Worm (Caenorhabditis elegans): ENCODE measurements around the gene cyp-33E1.

Gene cyp-33E1

DNA sequence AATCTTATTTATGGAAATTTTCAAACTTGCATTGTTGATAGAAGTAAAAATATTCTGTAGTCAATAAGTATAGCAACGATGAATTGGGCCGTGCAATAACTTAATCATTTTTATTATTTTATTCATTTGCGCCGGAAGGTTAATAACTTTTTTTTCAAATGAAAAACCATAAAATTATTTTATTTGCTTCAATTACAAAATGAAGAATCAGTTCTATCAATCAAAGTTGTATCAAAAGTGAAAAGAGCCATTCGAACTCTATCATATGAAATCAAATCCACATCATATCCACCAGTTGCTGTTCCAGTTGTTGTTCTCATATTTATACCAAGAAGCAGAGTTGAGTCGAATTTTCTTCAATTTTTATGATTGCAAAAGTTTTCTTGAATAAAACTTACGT lies at the start of gene cyp-33E1:
cyp-33E1 (minus strand) TSS at position 101 of the 400 bp plus-strand sequence.
- TF ChIP-seq zip-11 (GFP tag; IDR thresholded peaks at IDR 0.05) (no peak), cey-2 (tag; optimal IDR thresholded peaks at IDR 0.05; ENCODE audit: borderline replicate concordance, insufficient read depth) (no peak), zip-2 (tag; optimal IDR thresholded peaks at IDR 0.05) (no peak), nhr-11 (tag; optimal IDR thresholded peaks at IDR 0.05) (no peak), unc-62 (GFP tag; optimal IDR thresholded peaks at IDR 0.05 in 1 of 2) (no peak), unc-62 (tag; optimal IDR thresholded peaks at IDR 0.05) (no peak), fos-1 (tag; optimal IDR thresholded peaks at IDR 0.05) (no peak), T26A8.4 (GFP tag; IDR thresholded peaks at IDR 0.05) (no peak)

DNA sequence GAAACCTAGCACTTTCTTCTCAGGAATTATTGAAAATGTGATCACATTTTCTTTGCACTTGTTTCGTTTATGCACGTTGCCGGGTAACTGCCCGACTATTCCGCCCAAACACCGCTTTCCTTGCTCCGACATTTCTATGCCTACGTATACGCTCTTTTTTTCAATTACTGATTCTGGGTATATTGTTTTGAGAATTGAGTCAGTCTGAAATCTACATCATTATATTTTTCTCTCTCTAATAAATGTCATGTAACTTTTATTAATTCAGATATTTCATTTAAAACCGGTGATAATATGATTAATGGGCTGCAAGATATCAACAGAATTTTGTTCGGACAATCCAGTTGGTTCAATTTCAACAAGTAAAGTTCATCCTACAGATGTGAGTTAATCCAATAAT lies 49.0 kb upstream of the cyp-33E1 start, which contains the start of gene ttll-11:
ttll-11 (plus strand) TSS at position 301 of the 400 bp plus-strand sequence.
- TF ChIP-seq ceh-44 (GFP tag; IDR thresholded peaks at IDR 0.05) (no peak), unc-62 (GFP tag; optimal IDR thresholded peaks at IDR 0.05 in 1 of 2) (peak in 1 of 2 experiments; percentile 21), unc-62 (tag; optimal IDR thresholded peaks at IDR 0.05) (no peak), nhr-11 (tag; optimal IDR thresholded peaks at IDR 0.05) (peak; percentile 15)

- TF ChIP-seq lsy-2 (tag; optimal IDR thresholded peaks at IDR 0.05) (peak in 1 of 2 experiments; percentile 28), pqm-1 (tag; optimal IDR thresholded peaks at IDR 0.05) (no peak), dpl-1 (GFP tag; optimal IDR thresholded peaks at IDR 0.05) (peak; percentile 58), T20F7.1 (GFP tag; optimal IDR thresholded peaks at IDR 0.05) (peak; percentile 59), egl-43 (GFP tag; IDR thresholded peaks at IDR 0.05) (no peak)
Observed at ce11 chrIV:8691486-8691885, 43.1 kb upstream of the cyp-33E1 start, which contains the start of the genes hst-1 and ints-6. hst-1 (minus strand) TSS chrIV:8691513. ints-6 (plus strand) TSS chrIV:8691745.

- TF ChIP-seq Y105C5A.15 (GFP tag; IDR thresholded peaks at IDR 0.05) (no peak), duxl-1 (tag; optimal IDR thresholded peaks at IDR 0.05; ENCODE audit: poor library complexity) (peak; percentile 80), ceh-62 (tag; optimal IDR thresholded peaks at IDR 0.05) (no peak), ama-1 (optimal IDR thresholded peaks at IDR 0.05) (peak; percentile 29), zfp-3 (GFP tag; conservative IDR thresholded peaks at IDR 0.05) (0 out of 2 replicates have a peak, but pooled peaks have one; percentile 60), nhr-25 (tag; optimal IDR thresholded peaks at IDR 0.05; ENCODE audit: borderline replicate concordance, insufficient read depth) (peak; percentile 53), lim-7 (GFP tag; IDR thresholded peaks at IDR 0.05) (no peak), ceh-20 (GFP tag; IDR thresholded peaks at IDR 0.05) (no peak), Y5F2A.4 (GFP tag; optimal IDR thresholded peaks at IDR 0.05) (no peak), ces-1 (GFP tag; optimal IDR thresholded peaks at IDR 0.05) (no peak), ceh-32 (tag; optimal IDR thresholded peaks at IDR 0.05; ENCODE audit: poor library complexity) (no peak), nhr-28 (tag; optimal IDR thresholded peaks at IDR 0.05) (peak; percentile 42), lin-13 (GFP tag; optimal IDR thresholded peaks at IDR 0.05) (peak; percentile 67), unc-62 (GFP tag; optimal IDR thresholded peaks at IDR 0.05 in 1 of 2) (peak in 1 of 2 experiments; percentile 93), unc-62 (tag; optimal IDR thresholded peaks at IDR 0.05) (no peak), mes-2 (tag; optimal IDR thresholded peaks at IDR 0.05; ENCODE audit: poor library complexity, severe bottlenecking) (no peak), nhr-11 (tag; optimal IDR thresholded peaks at IDR 0.05) (peak; percentile 37), arid-1 (GFP tag; conservative IDR thresholded peaks at IDR 0.05) (0 out of 2 replicates have a peak, but pooled peaks have one; percentile 20), ztf-11 (tag; optimal IDR thresholded peaks at IDR 0.05) (no peak), hlh-30 (tag; optimal IDR thresholded peaks at IDR 0.05; ENCODE audit: insufficient read depth) (peak; percentile 85), skn-1 (tag; optimal IDR thresholded peaks at IDR 0.05) (no peak), mxl-3 (GFP tag; optimal IDR thresholded peaks at IDR 0.05) (no peak), spr-3 (GFP tag; optimal IDR thresholded peaks at IDR 0.05) (no peak), F44E2.7 (GFP tag; IDR thresholded peaks at IDR 0.05) (no peak), php-3 (GFP tag; IDR thresholded peaks at IDR 0.05) (no peak), daf-12 (tag; optimal IDR thresholded peaks at IDR 0.05) (no peak), pha-4 (GFP tag; IDR thresholded peaks at IDR 0.05) (0 out of 2 replicates have a peak, but pooled peaks have one; percentile 10), pha-4 (tag; optimal IDR thresholded peaks at IDR 0.05) (peak; percentile 57), daf-8 (GFP tag; IDR thresholded peaks at IDR 0.05) (no peak), F37D6.2 (tag; optimal IDR thresholded peaks at IDR 0.05) (peak; percentile 49), nhr-102 (tag; optimal IDR thresholded peaks at IDR 0.05) (peak; percentile 83), rbr-2 (tag; optimal IDR thresholded peaks at IDR 0.05) (peak; percentile 64), pqm-1 (tag; optimal IDR thresholded peaks at IDR 0.05) (peak; percentile 6)
Observed at ce11 chrIV:8687605-8688191, 39.3 kb upstream of the cyp-33E1 start, which contains the start of gene snrp-3. snrp-3 (minus strand) TSS chrIV:8687810.
